Fruit fly (Drosophila melanogaster) whole organism, prepupa: ENCODE measurements around the gene pbl.

ENCODE experiments used
- CG10631 ChIP-seq: fragments of 200-800 bp; sonication (Bioruptor generic); optimal IDR thresholded peaks from 2 replicates; lab custom pipeline; 2016; ENCODE audit warnings: missing biosample characterization, missing genetic modification characterization
- CG10669 ChIP-seq: fragments of 200-800 bp; sonication (Bioruptor generic); optimal IDR thresholded peaks from 3 replicates; lab custom pipeline; 2018; ENCODE audit warnings: missing biosample characterization, mild to moderate bottlenecking, missing genetic modification characterization, moderate library complexity
- CG11762 ChIP-seq: fragments of 200-800 bp; sonication (Bioruptor generic); optimal IDR thresholded peaks from 3 replicates; lab custom pipeline; 2016; ENCODE audit warnings: missing biosample characterization, missing genetic modification characterization; ENCODE audit not compliant: insufficient read depth
- CG11902 ChIP-seq: fragments of 200-800 bp; sonication (Bioruptor generic); optimal IDR thresholded peaks from 3 replicates; lab custom pipeline; 2016; ENCODE audit warnings: missing biosample characterization, missing genetic modification characterization
- CG15336 ChIP-seq: fragments of 200-800 bp; sonication (Bioruptor generic); IDR thresholded peaks from 2 replicates; pipeline ENCODE4 v1.3.6; 2022; ENCODE audit warnings: missing biosample characterization, missing genetic modification characterization
- CG1621 ChIP-seq: fragments of 200-800 bp; sonication (Bioruptor generic); optimal IDR thresholded peaks from 3 replicates; lab custom pipeline; 2018; ENCODE audit warnings: missing biosample characterization, mild to moderate bottlenecking, missing genetic modification characterization
- CG3032 ChIP-seq: fragments of 200-800 bp; optimal IDR thresholded peaks from 2 replicates; lab custom pipeline; 2019; ENCODE audit warnings: missing biosample characterization, mild to moderate bottlenecking, missing genetic modification characterization, moderate library complexity
- CG32006 ChIP-seq: fragments of 200-800 bp; sonication (Bioruptor generic); optimal IDR thresholded peaks from 3 replicates; lab custom pipeline; 2017; ENCODE audit warnings: missing biosample characterization, mild to moderate bottlenecking, missing genetic modification characterization
- CG3919 ChIP-seq: fragments of 200-800 bp; sonication (Bioruptor generic); optimal IDR thresholded peaks from 3 replicates; lab custom pipeline; 2016; ENCODE audit warnings: missing biosample characterization, missing genetic modification characterization
- CG4318 ChIP-seq: fragments of 200-800 bp; sonication (Bioruptor generic); optimal IDR thresholded peaks from 3 replicates; lab custom pipeline; 2017; ENCODE audit warnings: missing biosample characterization, mild to moderate bottlenecking, missing genetic modification characterization
- CG6163 ChIP-seq: fragments of 200-800 bp; sonication (Bioruptor generic); IDR thresholded peaks from 3 replicates; pipeline ENCODE4 v1.3.6; 2022; ENCODE audit warnings: missing biosample characterization, missing genetic modification characterization
- CG6276 ChIP-seq: fragments of 200-800 bp; sonication (Bioruptor generic); optimal IDR thresholded peaks from 2 replicates; lab custom pipeline; 2017; ENCODE audit warnings: missing biosample characterization, mild to moderate bottlenecking, missing genetic modification characterization
- CG6854 ChIP-seq: fragments of 200-800 bp; sonication (Bioruptor generic); optimal IDR thresholded peaks from 2 replicates; lab custom pipeline; 2017; ENCODE audit warnings: missing biosample characterization, mild to moderate bottlenecking, missing genetic modification characterization
- CG7368 ChIP-seq: fragments of 200-800 bp; sonication (Bioruptor generic); optimal IDR thresholded peaks from 3 replicates; lab custom pipeline; 2016; ENCODE audit warnings: missing biosample characterization, missing genetic modification characterization
- CG8119 ChIP-seq: fragments of 200-800 bp; sonication (Bioruptor generic); IDR thresholded peaks from 3 replicates; pipeline ENCODE4 v1.3.6; 2022; ENCODE audit warnings: missing biosample characterization, missing genetic modification characterization
- CG8319 ChIP-seq: fragments of 200-800 bp; sonication (Bioruptor generic); optimal IDR thresholded peaks from 3 replicates; lab custom pipeline; 2016; ENCODE audit warnings: missing biosample characterization, missing genetic modification characterization
- Eip78C ChIP-seq: fragments of 200-800 bp; sonication (Bioruptor generic); peaks from one replicate; lab custom pipeline; 2016; ENCODE audit warnings: missing biosample characterization, missing genetic modification characterization
- Eip93F ChIP-seq: fragments of 200-800 bp; sonication (Bioruptor generic); optimal IDR thresholded peaks from 2 replicates; lab custom pipeline; 2016; ENCODE audit warnings: missing biosample characterization, mild to moderate bottlenecking, missing genetic modification characterization
- Ets96B ChIP-seq: fragments of 200-800 bp; optimal IDR thresholded peaks from 2 replicates; lab custom pipeline; 2019; ENCODE audit warnings: missing biosample characterization, mild to moderate bottlenecking, missing genetic modification characterization, moderate library complexity
- Gug ChIP-seq: fragments of 200-800 bp; sonication (Bioruptor generic); IDR thresholded peaks from 2 replicates; pipeline ENCODE4 v1.3.6; 2022; ENCODE audit warnings: missing biosample characterization, missing genetic modification characterization
- Hr38 ChIP-seq: sonication (Bioruptor generic); optimal IDR thresholded peaks from 2 replicates; lab custom pipeline; 2016; ENCODE audit warnings: missing biosample characterization, missing genetic modification characterization
- Hr39 ChIP-seq: fragments of 200-800 bp; sonication (Bioruptor generic); optimal IDR thresholded peaks from 2 replicates; lab custom pipeline; 2016; ENCODE audit warnings: missing biosample characterization, missing genetic modification characterization
- Hr4 ChIP-seq: fragments of 200-800 bp; sonication (Bioruptor generic); optimal IDR thresholded peaks from 3 replicates; lab custom pipeline; 2016; ENCODE audit warnings: missing biosample characterization, missing genetic modification characterization
- Lpt ChIP-seq: fragments of 200-800 bp; sonication (Bioruptor generic); optimal IDR thresholded peaks from 3 replicates; lab custom pipeline; 2016; ENCODE audit warnings: missing biosample characterization, missing genetic modification characterization
- Smox ChIP-seq: fragments of 200-800 bp; sonication (Bioruptor generic); optimal IDR thresholded peaks from 3 replicates; lab custom pipeline; 2016; ENCODE audit warnings: missing biosample characterization, missing genetic modification characterization
- Sox102F ChIP-seq: fragments of 200-800 bp; sonication (Bioruptor generic); optimal IDR thresholded peaks from 2 replicates; lab custom pipeline; 2016; ENCODE audit warnings: missing biosample characterization, mild to moderate bottlenecking, missing genetic modification characterization
- Sox14 ChIP-seq: fragments of 200-800 bp; sonication (Bioruptor generic); optimal IDR thresholded peaks from 3 replicates; lab custom pipeline; 2016; ENCODE audit warnings: missing biosample characterization, missing genetic modification characterization
- achi ChIP-seq: fragments of 200-800 bp; sonication (Bioruptor generic); optimal IDR thresholded peaks from 3 replicates; lab custom pipeline; 2016; ENCODE audit warnings: missing biosample characterization, missing genetic modification characterization
- acj6 ChIP-seq: fragments of 200-800 bp; sonication (Bioruptor generic); optimal IDR thresholded peaks from 3 replicates; lab custom pipeline; 2016; ENCODE audit warnings: missing biosample characterization, missing genetic modification characterization
- cyc ChIP-seq: fragments of 200-800 bp; sonication (Bioruptor generic); optimal IDR thresholded peaks from 3 replicates; lab custom pipeline; 2016; ENCODE audit warnings: missing biosample characterization, missing genetic modification characterization
- dac ChIP-seq: fragments of 200-800 bp; sonication (Bioruptor generic); optimal IDR thresholded peaks from 2 replicates; lab custom pipeline; 2017; ENCODE audit warnings: missing biosample characterization, mild to moderate bottlenecking, missing genetic modification characterization
- dsx ChIP-seq: fragments of 200-800 bp; optimal IDR thresholded peaks from 3 replicates; lab custom pipeline; 2019; ENCODE audit warnings: missing biosample characterization, mild to moderate bottlenecking, missing genetic modification characterization, moderate library complexity; ENCODE audit not compliant: poor library complexity, severe bottlenecking
- eg ChIP-seq: fragments of 200-800 bp; sonication (Bioruptor generic); IDR thresholded peaks from 3 replicates; pipeline ENCODE4 v1.3.6; 2022; ENCODE audit warnings: missing biosample characterization, missing genetic modification characterization
- esn ChIP-seq: fragments of 200-800 bp; sonication (Bioruptor generic); optimal IDR thresholded peaks from 2 replicates; lab custom pipeline; 2016; ENCODE audit warnings: missing biosample characterization, mild to moderate bottlenecking, missing genetic modification characterization, moderate library complexity
- fd59A ChIP-seq: fragments of 200-800 bp; sonication (Bioruptor generic); optimal IDR thresholded peaks from 2 replicates; lab custom pipeline; 2017; ENCODE audit warnings: missing biosample characterization, mild to moderate bottlenecking, missing genetic modification characterization, missing genetic modification reagents
- fd85E ChIP-seq: fragments of 200-800 bp; sonication (Bioruptor generic); optimal IDR thresholded peaks from 3 replicates; lab custom pipeline; 2016; ENCODE audit warnings: missing biosample characterization, missing genetic modification characterization
- fkh ChIP-seq: fragments of 200-800 bp; sonication (Bioruptor generic); optimal IDR thresholded peaks from 3 replicates; lab custom pipeline; 2017; ENCODE audit warnings: missing biosample characterization, mild to moderate bottlenecking, missing genetic modification characterization, moderate library complexity
- lz ChIP-seq: fragments of 200-800 bp; sonication (Bioruptor generic); optimal IDR thresholded peaks from 3 replicates; lab custom pipeline; 2016; ENCODE audit warnings: missing biosample characterization, missing genetic modification characterization
- pdm3 ChIP-seq: fragments of 200-800 bp; sonication (Bioruptor generic); optimal IDR thresholded peaks from 3 replicates; lab custom pipeline; 2016; ENCODE audit warnings: missing biosample characterization, missing genetic modification characterization
- salr ChIP-seq, 2 experiments: fragments of 200-800 bp; sonication (Bioruptor generic); optimal IDR thresholded peaks; 3 replicates each; lab custom pipeline; 2016 to 2018; ENCODE audit warnings: missing biosample characterization in 2 of 2, missing genetic modification characterization in 2 of 2, mild to moderate bottlenecking in 1 of 2
- ss ChIP-seq, 2 experiments: fragments of 200-800 bp; sonication (Bioruptor generic); optimal IDR thresholded peaks; 2 replicates in 1 of 2; 3 replicates in 1 of 2; lab custom pipeline; 2017 to 2018; ENCODE audit warnings: mild to moderate bottlenecking in 2 of 2, missing biosample characterization in 2 of 2, missing genetic modification characterization in 2 of 2, moderate library complexity in 1 of 2
- svp ChIP-seq: fragments of 200-800 bp; sonication (Bioruptor generic); peaks from one replicate; lab custom pipeline; 2016; ENCODE audit warnings: missing biosample characterization, missing genetic modification characterization
- topi ChIP-seq: fragments of 200-800 bp; sonication (Bioruptor generic); optimal IDR thresholded peaks from 3 replicates; lab custom pipeline; 2016; ENCODE audit warnings: missing biosample characterization, missing genetic modification characterization

pbl gene

dm6 chr3L:7882105-7882504 is 29.6 kb downstream of the pbl start (continued):
- no peak for TF ChIP-seq esn (GFP tag; lab: Kevin White, UChicago)
- TF ChIP-seq CG1621 (tag; lab: Kevin White, UChicago), result peak; percentile 8
- no peak for TF ChIP-seq topi (GFP tag; lab: Kevin White, UChicago)
- no peak for TF ChIP-seq CG4318 (GFP tag; lab: Kevin White, UChicago)
- no peak for TF ChIP-seq Sox102F (GFP tag; lab: Kevin White, UChicago)
- TF ChIP-seq Eip93F, result no peak
- TF ChIP-seq CG6854, result no peak
- no peak for TF ChIP-seq CG8119
- TF ChIP-seq fd85E, result no peak
- no peak for TF ChIP-seq CG11762 (GFP tag; lab: Kevin White, UChicago)
- peak; percentile 15 for TF ChIP-seq svp
- no peak for TF ChIP-seq lz
- TF ChIP-seq Hr39 (GFP tag; lab: Kevin White, UChicago), result no peak
- TF ChIP-seq Lpt (GFP tag; lab: Kevin White, UChicago), result no peak
- no peak for TF ChIP-seq CG15336 (GFP tag; lab: Robert Waterston, UW)
- no peak for TF ChIP-seq Hr4 (GFP tag; lab: Kevin White, UChicago)
- no peak for TF ChIP-seq pdm3 (GFP tag; lab: Kevin White, UChicago)

dm6 chr3L:7881127-7881526 is 30.6 kb downstream of the pbl start:
- TF ChIP-seq CG6276 (GFP tag; lab: Kevin White, UChicago), result no peak
- TF ChIP-seq CG11902, result no peak
- TF ChIP-seq Sox102F (GFP tag; lab: Kevin White, UChicago), result no peak
- TF ChIP-seq salr (GFP tag; optimal IDR thresholded peaks at IDR 0.05; lab: Kevin White, UChicago), result no peak
- TF ChIP-seq esn (GFP tag; lab: Kevin White, UChicago), result no peak
- TF ChIP-seq Hr4 (GFP tag; lab: Kevin White, UChicago), result no peak
- no peak for TF ChIP-seq acj6 (GFP tag; lab: Kevin White, UChicago)
- no peak for TF ChIP-seq CG3919 (GFP tag; lab: Kevin White, UChicago)
- no peak for TF ChIP-seq fd85E
- no peak for TF ChIP-seq ss (GFP tag; optimal IDR thresholded peaks at IDR 0.05; lab: Kevin White, UChicago)

dm6 chr3L:7879616-7880015 is 32.1 kb downstream of the pbl start:
- TF ChIP-seq Eip78C (GFP tag; lab: Kevin White, UChicago) (peak; percentile 44), Gug (no peak), eg (GFP tag; lab: Robert Waterston, UW) (no peak), svp (peak; percentile 58), CG10669 (GFP tag; lab: Kevin White, UChicago) (no peak)

dm6 chr3L:7877466-7877865 is 34.3 kb downstream of the pbl start:
- TF ChIP-seq CG7368, result peak; percentile 1
- TF ChIP-seq CG32006 (GFP tag; lab: Kevin White, UChicago), result peak; percentile 65
- peak; percentile 3 for TF ChIP-seq CG4318 (GFP tag; lab: Kevin White, UChicago)
- no peak for TF ChIP-seq fd59A (GFP tag; lab: Kevin White, UChicago)
- no peak for TF ChIP-seq fkh (GFP tag; lab: Kevin White, UChicago)
- TF ChIP-seq CG3919 (GFP tag; lab: Kevin White, UChicago), result peak; percentile 24
- TF ChIP-seq Smox (GFP tag; lab: Kevin White, UChicago), result no peak
- no peak for TF ChIP-seq CG6854
- TF ChIP-seq achi (GFP tag; lab: Kevin White, UChicago), result peak; percentile 10
- no peak for TF ChIP-seq CG11902
- 0 out of 3 replicates have a peak, but pooled peaks have one; percentile 38 for TF ChIP-seq CG6163 (GFP tag; lab: Robert Waterston, UW)
- TF ChIP-seq CG10631 (GFP tag; lab: Kevin White, UChicago), result no peak
- no peak for TF ChIP-seq dsx
- no peak for TF ChIP-seq Eip93F
- no peak for TF ChIP-seq Sox14 (GFP tag; lab: Kevin White, UChicago)
- TF ChIP-seq acj6 (GFP tag; lab: Kevin White, UChicago), result peak; percentile 2
- peak; percentile 51 for TF ChIP-seq CG6276 (GFP tag; lab: Kevin White, UChicago)
- TF ChIP-seq CG3032, result no peak
- TF ChIP-seq Eip78C (GFP tag; lab: Kevin White, UChicago), result peak; percentile 60
- peak; percentile 55 for TF ChIP-seq CG15336 (GFP tag; lab: Robert Waterston, UW)
- TF ChIP-seq salr (GFP tag; optimal IDR thresholded peaks at IDR 0.05; lab: Kevin White, UChicago), result peak in 1 of 2 experiments; percentile 18
- no peak for TF ChIP-seq cyc
- no peak for TF ChIP-seq esn (GFP tag; lab: Kevin White, UChicago)
- 0 out of 2 replicates have a peak, but pooled peaks have one; percentile 19 for TF ChIP-seq Gug
- no peak for TF ChIP-seq CG11762 (GFP tag; lab: Kevin White, UChicago)
- peak; percentile 54; the same call in 2 of the 3 replicates for TF ChIP-seq eg (GFP tag; lab: Robert Waterston, UW)
- TF ChIP-seq dac, result peak; percentile 26
- no peak for TF ChIP-seq CG8319
- peak; percentile 31 for TF ChIP-seq Lpt (GFP tag; lab: Kevin White, UChicago)
- peak; percentile 56; the same call in 2 of the 3 replicates for TF ChIP-seq CG8119
- TF ChIP-seq Hr38 (GFP tag; lab: Kevin White, UChicago), result no peak
- no peak for TF ChIP-seq Ets96B (tag; lab: Kevin White, UChicago)
